Fruit fly (Drosophila melanogaster) whole organism, wandering third instar larva: ENCODE results near the gene Tsp29Fb.

Experiments used
- Dfd ChIP-seq: fragments of >200 bp; optimal IDR thresholded peaks from 2 replicates; lab custom pipeline; 2017; ENCODE audit warnings: missing biosample characterization, missing genetic modification characterization
- Hr78 ChIP-seq: fragments of >200 bp; optimal IDR thresholded peaks from 2 replicates; lab custom pipeline; 2017; ENCODE audit warnings: missing biosample characterization, missing genetic modification characterization
- Sp1 ChIP-seq: fragments of 200-800 bp; sonication (Bioruptor generic); optimal IDR thresholded peaks from 3 replicates; lab custom pipeline; 2019; ENCODE audit warnings: missing biosample characterization, mild to moderate bottlenecking, missing genetic modification characterization, moderate library complexity
- br ChIP-seq: fragments of 200-800 bp; sonication (Bioruptor generic); optimal IDR thresholded peaks from 2 replicates; lab custom pipeline; 2016; ENCODE audit warnings: missing biosample characterization, missing genetic modification characterization
- dl ChIP-seq, 2 experiments: fragments of 175-275, 200-275 bp in 1 of 2; fragments of 200-275 bp in 1 of 2; sonication (Bioruptor generic); optimal IDR thresholded peaks; lab custom pipeline; 2018; ENCODE audit warnings: mild to moderate bottlenecking in 2 of 2, missing biosample characterization in 2 of 2, missing genetic modification characterization in 2 of 2, moderate library complexity in 2 of 2; ENCODE audit not compliant: partially characterized antibody in 2 of 2, insufficient read depth in 1 of 2
- dmrt93B ChIP-seq: fragments of 200-800 bp; sonication (Bioruptor generic); optimal IDR thresholded peaks from 2 replicates; lab custom pipeline; 2018; ENCODE audit warnings: missing biosample characterization, mild to moderate bottlenecking, missing genetic modification characterization
- dsf ChIP-seq: sonication (Bioruptor generic); optimal IDR thresholded peaks from 2 replicates; lab custom pipeline; 2016; ENCODE audit warnings: missing biosample characterization, missing genetic modification characterization, borderline replicate concordance
- h ChIP-seq: fragments of 200-800 bp; sonication (Bioruptor generic); optimal IDR thresholded peaks from 3 replicates; lab custom pipeline; 2016; ENCODE audit warnings: missing biosample characterization, mild to moderate bottlenecking, missing genetic modification characterization
- lola ChIP-seq: fragments of >200 bp; optimal IDR thresholded peaks from 2 replicates; lab custom pipeline; 2017; ENCODE audit warnings: missing biosample characterization, missing genetic modification characterization
- pan ChIP-seq: fragments of >200 bp; optimal IDR thresholded peaks from 2 replicates; lab custom pipeline; 2017
- psq ChIP-seq: fragments of 200-800 bp; sonication (Bioruptor generic); optimal IDR thresholded peaks from 3 replicates; lab custom pipeline; 2017; ENCODE audit warnings: missing biosample characterization, mild to moderate bottlenecking, missing genetic modification characterization, moderate library complexity
- tai ChIP-seq: sonication (Bioruptor generic); optimal IDR thresholded peaks from 2 replicates; lab custom pipeline; 2016; ENCODE audit warnings: missing biosample characterization, missing genetic modification characterization
- woc ChIP-seq: sonication (Bioruptor generic); optimal IDR thresholded peaks from 2 replicates; lab custom pipeline; 2016; ENCODE audit warnings: missing biosample characterization, mild to moderate bottlenecking, missing genetic modification characterization

DNA sequence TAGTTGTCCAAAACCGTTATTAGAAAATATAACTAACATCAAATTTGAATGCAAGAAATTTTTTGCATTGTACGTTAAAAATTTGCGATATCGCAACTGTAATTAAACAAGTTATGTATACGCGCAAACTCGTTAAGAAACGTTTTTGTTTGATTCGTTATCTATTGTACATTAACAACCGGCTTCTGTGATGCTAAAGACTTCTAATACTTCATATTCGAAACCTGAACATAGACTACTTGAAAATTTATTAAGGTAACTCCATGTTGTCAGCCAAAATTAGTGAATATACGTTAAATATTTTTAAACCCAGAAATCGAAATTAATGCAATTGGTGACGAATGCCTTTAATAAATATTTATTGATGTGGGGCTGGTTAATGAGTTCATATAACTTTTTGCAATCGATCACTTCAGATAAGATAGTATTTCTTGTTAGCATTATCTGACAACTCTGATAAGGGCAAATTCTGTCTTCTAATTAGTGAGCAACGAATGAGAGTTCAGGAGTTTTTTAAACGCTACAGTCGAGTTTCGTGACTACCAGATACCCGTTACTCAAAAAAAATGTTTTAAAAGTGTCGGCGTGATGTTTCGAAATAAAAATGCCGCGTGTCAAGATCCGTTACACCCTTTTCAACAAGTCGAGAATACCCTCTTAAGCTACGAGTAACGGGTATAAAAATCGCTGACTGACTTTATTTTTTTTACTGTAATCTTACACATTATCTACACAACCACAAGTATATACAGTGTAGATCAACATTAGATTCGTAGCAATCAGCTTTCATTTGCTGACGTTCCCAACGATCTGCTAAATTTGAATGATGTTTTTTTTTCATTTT, 15.2 kb downstream of the Tsp29Fb start:
- TF ChIP-seq pan (no peak), dmrt93B (GFP tag; lab: Kevin White, UChicago) (no peak), dl (GFP tag; optimal IDR thresholded peaks at IDR 0.05; lab: Kevin White, UChicago; ENCODE audit: insufficient read depth in 1 of 2, partially characterized antibody in 2 of 2) (no peak), woc (GFP tag; lab: Kevin White, UChicago) (peak; percentile 48), Hr78 (no peak), Sp1 (GFP tag; lab: Kevin White, UChicago) (peak; percentile 68), Dfd (no peak), psq (peak; percentile 48), tai (GFP tag; lab: Kevin White, UChicago) (peak; percentile 25), h (GFP tag; lab: Kevin White, UChicago) (peak; percentile 75), dsf (GFP tag; lab: Kevin White, UChicago) (no peak), br (GFP tag; lab: Kevin White, UChicago) (peak; percentile 68), lola (GFP tag; lab: Kevin White, UChicago) (no peak)
